Worm (Caenorhabditis elegans) whole organism, L4/young adult: ENCODE data around the gene F09C6.15.

Experiments
- W03F9.2 ChIP-seq: fragments of 150-350 bp; optimal IDR thresholded peaks from 2 replicates; lab custom pipeline; 2014; ENCODE audit warnings: missing biosample characterization, missing genetic modification characterization
- dao-5 ChIP-seq: sonication (generic microtip); optimal IDR thresholded peaks from 2 replicates; lab custom pipeline; 2016; ENCODE audit warnings: missing genotype, missing genetic modification characterization, moderate library complexity, missing compliant biosample characterization
- him-1 ChIP-seq: sonication (generic microtip); optimal IDR thresholded peaks from 2 replicates; lab custom pipeline; 2016; ENCODE audit warnings: missing genotype, missing genetic modification reagents, missing genetic modification characterization, missing compliant biosample characterization

ce11 chrV:16899355-16899754 lies 5.8 kb downstream of the F09C6.15 start, which contains the start of gene fbxa-45:
- no peak for TF ChIP-seq him-1
- no peak for TF ChIP-seq W03F9.2 (tag; lab: Kevin White, UChicago)
- no peak for TF ChIP-seq dao-5 (tag; lab: Kevin White, UChicago)
